Fruit fly (Drosophila melanogaster) Kc167 (cell line): ENCODE results near the gene CG3546.

Experiments
- Myc ChIP-seq: fragments of >200 bp; optimal IDR thresholded peaks from 2 replicates; lab custom pipeline; 2017; ENCODE audit warnings: missing external identifiers
- h ChIP-seq: fragments of >200 bp; optimal IDR thresholded peaks from 3 replicates; lab custom pipeline; 2018; ENCODE audit warnings: missing external identifiers
- psq ChIP-seq: fragments of >200 bp; optimal IDR thresholded peaks from 2 replicates; lab custom pipeline; 2017; ENCODE audit warnings: missing external identifiers
- ttk ChIP-seq: sonication (Bioruptor generic); optimal IDR thresholded peaks from 2 replicates; lab custom pipeline; 2017; ENCODE audit warnings: missing external identifiers

dm6 chrX:4557772-4558171, at the start of gene CG3546:
- TF ChIP-seq psq (no peak), ttk (lab: Kevin White, UChicago) (no peak), h (lab: Kevin White, UChicago) (no peak), Myc (lab: Kevin White, UChicago) (no peak)
